Worm (Caenorhabditis elegans) whole organism, mixed stage, embryonic: ENCODE data around the gene F57G9.3.

Experiments used
- lin-13 ChIP-seq: fragments of 150-350 bp; optimal IDR thresholded peaks from 2 replicates; lab custom pipeline; 2014; ENCODE audit warnings: missing biosample characterization, missing genetic modification characterization
- lsy-2 ChIP-seq: fragments of 150-350 bp; optimal IDR thresholded peaks from 2 replicates; lab custom pipeline; 2014; ENCODE audit warnings: missing biosample characterization, missing genetic modification characterization
- nhr-237 ChIP-seq: fragments of 150-350 bp; optimal IDR thresholded peaks from 2 replicates; lab custom pipeline; 2014; ENCODE audit warnings: missing biosample characterization, missing genetic modification characterization
- snpc-4 ChIP-seq: fragments of 150-350 bp; optimal IDR thresholded peaks from 2 replicates; lab custom pipeline; 2014; ENCODE audit warnings: missing biosample characterization, missing genetic modification characterization
- unc-62 ChIP-seq: fragments of 150-350 bp; optimal IDR thresholded peaks from 2 replicates; lab custom pipeline; 2014; ENCODE audit warnings: missing biosample characterization, missing genetic modification reagents, missing genetic modification characterization

ce11 chrII:12387980-12388379, 22.0 kb downstream of the F57G9.3 start, which contains the start of gene sre-41:
- no peak for TF ChIP-seq snpc-4 (tag; lab: Kevin White, UChicago)
- no peak for TF ChIP-seq lin-13
- no peak for TF ChIP-seq nhr-237 (tag; lab: Kevin White, UChicago)
- no peak for TF ChIP-seq unc-62 (GFP tag; lab: Kevin White, UChicago)
- TF ChIP-seq lsy-2 (tag; lab: Kevin White, UChicago): no peak
